Fruit fly (Drosophila melanogaster): ENCODE results near the gene CG43736.

Gene CG43736

DNA sequence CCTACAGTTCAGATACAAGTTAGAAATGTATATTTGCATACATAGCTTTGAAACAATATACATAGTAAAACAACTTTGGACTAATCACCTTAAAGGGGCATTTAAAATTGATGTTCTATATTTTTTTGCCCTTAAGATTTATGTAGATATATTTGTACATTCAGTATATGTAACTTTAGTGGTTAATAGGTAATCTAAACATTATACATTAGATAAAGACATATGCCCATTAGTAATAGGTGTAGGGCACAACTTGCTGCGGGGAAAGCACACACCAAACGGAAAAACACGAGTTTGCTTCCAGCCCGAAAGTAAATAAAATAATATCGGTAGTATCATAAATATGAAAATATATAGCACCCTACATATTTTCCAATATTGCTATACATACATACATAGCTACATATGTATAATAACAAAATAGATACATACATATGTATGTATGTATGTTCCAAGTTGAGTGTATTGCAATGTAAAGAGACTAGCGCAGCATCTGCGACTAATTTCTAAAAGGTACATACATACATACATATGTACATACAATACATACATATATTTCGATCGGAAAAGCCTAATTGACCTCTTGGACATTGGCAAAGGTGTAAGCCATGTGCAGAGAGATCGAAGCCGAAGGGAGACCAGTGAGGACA is at the start of gene CG43736 (continued):
- TF ChIP-seq CG9932 (GFP tag; IDR thresholded peaks at IDR 0.05) (peak; percentile 83), zfh1 (GFP tag; IDR thresholded peaks at IDR 0.05) (peak; percentile 84), CG6689 (GFP tag; IDR thresholded peaks at IDR 0.05) (peak; percentile 91), CG6254 (GFP tag; optimal IDR thresholded peaks at IDR 0.05) (peak; percentile 82), ind (GFP tag; optimal IDR thresholded peaks at IDR 0.05) (peak; percentile 97), CG8359 (GFP tag; optimal IDR thresholded peaks at IDR 0.05; ENCODE audit: borderline replicate concordance) (peak; percentile 87), CG8281 (tag; optimal IDR thresholded peaks at IDR 0.05) (peak; percentile 90), kni (GFP tag; optimal IDR thresholded peaks at IDR 0.05) (peak; percentile 71), CG4282 (GFP tag; optimal IDR thresholded peaks at IDR 0.05) (peak; percentile 53), cad (GFP tag; optimal IDR thresholded peaks at IDR 0.05) (no peak), wdn (GFP tag; IDR thresholded peaks at IDR 0.05) (peak; percentile 70; the same call in 1 of the 2 replicates), CG32772 (GFP tag; IDR thresholded peaks at IDR 0.05) (peak; percentile 80), Antp (GFP tag; optimal IDR thresholded peaks at IDR 0.05) (peak; percentile 88), CG14965 (GFP tag; optimal IDR thresholded peaks at IDR 0.05; ENCODE audit: borderline replicate concordance) (peak; percentile 32), CG18599 (GFP tag; optimal IDR thresholded peaks at IDR 0.05) (peak; percentile 98), Atf6 (GFP tag; IDR thresholded peaks at IDR 0.05) (peak; percentile 91), stc (GFP tag; IDR thresholded peaks at IDR 0.05) (peak; percentile 87), Asciz (GFP tag; optimal IDR thresholded peaks at IDR 0.05) (peak; percentile 95), CG17359 (tag; optimal IDR thresholded peaks at IDR 0.05) (peak; percentile 97), gt (GFP tag; IDR thresholded peaks at IDR 0.05) (peak; percentile 74), PHDP (tag; optimal IDR thresholded peaks at IDR 0.05) (peak; percentile 97), CG16813 (GFP tag; IDR thresholded peaks at IDR 0.05; ENCODE audit: partially characterized antibody) (no peak), mld (GFP tag; IDR thresholded peaks at IDR 0.05; ENCODE audit: partially characterized antibody) (no peak), CG32532 (GFP tag; IDR thresholded peaks at IDR 0.05) (peak; percentile 87), prd (optimal IDR thresholded peaks at IDR 0.05) (no peak), prd (GFP tag; IDR thresholded peaks at IDR 0.05) (peak; percentile 88), croc (GFP tag; conservative IDR thresholded peaks at IDR 0.05) (peak; percentile 90), fd3F (GFP tag; optimal IDR thresholded peaks at IDR 0.05) (peak; percentile 95), CG10959 (GFP tag; IDR thresholded peaks at IDR 0.05) (peak; percentile 50; the same call in 1 of the 2 replicates), jing (GFP tag; optimal IDR thresholded peaks at IDR 0.05) (peak; percentile 92), run (tag; optimal IDR thresholded peaks at IDR 0.05) (peak; percentile 93), lbe (GFP tag; optimal IDR thresholded peaks at IDR 0.05) (peak; percentile 78), pum (GFP tag; optimal IDR thresholded peaks at IDR 0.05) (peak; percentile 91), ab (GFP tag; optimal IDR thresholded peaks at IDR 0.05) (peak; percentile 7), CG7963 (GFP tag; IDR thresholded peaks at IDR 0.05; ENCODE audit: partially characterized antibody) (no peak), Kr (GFP tag; optimal IDR thresholded peaks at IDR 0.05) (no peak), trh (GFP tag; optimal IDR thresholded peaks at IDR 0.05) (peak; percentile 86), gro (GFP tag; optimal IDR thresholded peaks at IDR 0.05) (peak; percentile 90), CG6175 (GFP tag; IDR thresholded peaks at IDR 0.05) (peak; percentile 77; the same call in 2 of the 3 replicates), Ets97D (GFP tag; optimal IDR thresholded peaks at IDR 0.05) (peak; percentile 64), abd-A (tag; optimal IDR thresholded peaks at IDR 0.05) (peak; percentile 27), gsb (GFP tag; IDR thresholded peaks at IDR 0.05) (peak; percentile 76), ems (GFP tag; optimal IDR thresholded peaks at IDR 0.05) (peak; percentile 93), Lim3 (GFP tag; IDR thresholded peaks at IDR 0.05) (peak; percentile 45; the same call in 1 of the 2 replicates), Neu2 (GFP tag; optimal IDR thresholded peaks at IDR 0.05; ENCODE audit: borderline replicate concordance) (peak; percentile 63), CG12155 (GFP tag; optimal IDR thresholded peaks at IDR 0.05) (peak; percentile 91), Mes4 (GFP tag; optimal IDR thresholded peaks at IDR 0.05) (peak; percentile 89), H2.0 (GFP tag; IDR thresholded peaks at IDR 0.05) (peak; percentile 84), HLHmδ (GFP tag; optimal IDR thresholded peaks at IDR 0.05) (no peak), Hand (GFP tag; optimal IDR thresholded peaks at IDR 0.05) (peak; percentile 95)

Data from whole organism, embryonic.